Worm (Caenorhabditis elegans) whole organism, L4/young adult: ENCODE data around the gene dmsr-6.

Experiments
- W03F9.2 ChIP-seq: fragments of 150-350 bp; optimal IDR thresholded peaks from 2 replicates; lab custom pipeline; 2014; ENCODE audit warnings: missing biosample characterization, missing genetic modification characterization
- dao-5 ChIP-seq: sonication (generic microtip); optimal IDR thresholded peaks from 2 replicates; lab custom pipeline; 2016; ENCODE audit warnings: missing genotype, missing genetic modification characterization, moderate library complexity, missing compliant biosample characterization

DNA sequence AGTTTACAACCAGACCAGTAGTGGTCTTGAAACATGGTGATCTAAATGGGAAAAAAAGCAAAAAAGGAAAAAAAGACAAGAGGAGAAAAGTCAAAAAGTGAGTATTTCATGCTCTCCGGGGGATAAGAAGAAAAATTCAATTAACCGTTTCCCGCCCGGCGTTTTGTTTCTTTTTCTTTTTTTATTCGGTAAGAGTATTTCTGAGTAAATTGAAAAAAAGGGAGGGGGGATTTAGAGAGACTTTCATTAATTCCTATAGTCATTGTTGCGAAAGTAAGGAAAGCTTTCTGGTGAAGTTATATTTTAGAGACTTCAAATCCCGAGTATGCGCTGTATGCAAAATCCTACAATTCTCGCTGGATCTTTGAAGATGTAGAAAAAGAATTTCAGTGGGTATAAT is 27.7 kb upstream of the dmsr-6 start:
- no peak for TF ChIP-seq W03F9.2 (tag; lab: Kevin White, UChicago)
- no peak for TF ChIP-seq dao-5
